Fruit fly (Drosophila melanogaster) whole organism, prepupa: Measurements from ENCODE around the gene CG11878.

Experiments
- Blimp-1 ChIP-seq: fragments of 200-800 bp; sonication (Bioruptor generic); optimal IDR thresholded peaks from 3 replicates; lab custom pipeline; 2017; ENCODE audit warnings: missing biosample characterization, missing genetic modification characterization, mild to moderate bottlenecking, moderate library complexity, missing genetic modification reagents
- CG11294 ChIP-seq: fragments of 200-800 bp; sonication (Bioruptor generic); IDR thresholded peaks from 2 replicates; pipeline ENCODE4 v1.3.6; 2022; ENCODE audit warnings: missing biosample characterization, missing genetic modification characterization
- CG11902 ChIP-seq: fragments of 200-800 bp; sonication (Bioruptor generic); optimal IDR thresholded peaks from 3 replicates; lab custom pipeline; 2016; ENCODE audit warnings: missing biosample characterization, missing genetic modification characterization
- CG15336 ChIP-seq: fragments of 200-800 bp; sonication (Bioruptor generic); IDR thresholded peaks from 2 replicates; pipeline ENCODE4 v1.3.6; 2022; ENCODE audit warnings: missing biosample characterization, missing genetic modification characterization
- CG1621 ChIP-seq: fragments of 200-800 bp; sonication (Bioruptor generic); optimal IDR thresholded peaks from 3 replicates; lab custom pipeline; 2018; ENCODE audit warnings: missing biosample characterization, mild to moderate bottlenecking, missing genetic modification characterization
- CG16779 ChIP-seq: fragments of 200-800 bp; sonication (Bioruptor generic); optimal IDR thresholded peaks from 3 replicates; lab custom pipeline; 2017; ENCODE audit warnings: missing biosample characterization, mild to moderate bottlenecking, missing genetic modification characterization
- CG34406 ChIP-seq: fragments of 200-800 bp; sonication (Bioruptor generic); optimal IDR thresholded peaks from 3 replicates; lab custom pipeline; 2016; ENCODE audit warnings: missing biosample characterization, missing genetic modification characterization
- CG3919 ChIP-seq: fragments of 200-800 bp; sonication (Bioruptor generic); optimal IDR thresholded peaks from 3 replicates; lab custom pipeline; 2016; ENCODE audit warnings: missing biosample characterization, missing genetic modification characterization
- CG6276 ChIP-seq: fragments of 200-800 bp; sonication (Bioruptor generic); optimal IDR thresholded peaks from 2 replicates; lab custom pipeline; 2017; ENCODE audit warnings: missing biosample characterization, mild to moderate bottlenecking, missing genetic modification characterization
- CG6854 ChIP-seq: fragments of 200-800 bp; sonication (Bioruptor generic); optimal IDR thresholded peaks from 2 replicates; lab custom pipeline; 2017; ENCODE audit warnings: missing biosample characterization, mild to moderate bottlenecking, missing genetic modification characterization
- CG7368 ChIP-seq: fragments of 200-800 bp; sonication (Bioruptor generic); optimal IDR thresholded peaks from 3 replicates; lab custom pipeline; 2016; ENCODE audit warnings: missing biosample characterization, missing genetic modification characterization
- CG8319 ChIP-seq: fragments of 200-800 bp; sonication (Bioruptor generic); optimal IDR thresholded peaks from 3 replicates; lab custom pipeline; 2016; ENCODE audit warnings: missing biosample characterization, missing genetic modification characterization
- CG9139 ChIP-seq: fragments of 200-800 bp; sonication (Bioruptor generic); optimal IDR thresholded peaks from 3 replicates; lab custom pipeline; 2017; ENCODE audit warnings: missing biosample characterization, mild to moderate bottlenecking, missing genetic modification characterization
- Eip78C ChIP-seq: fragments of 200-800 bp; sonication (Bioruptor generic); peaks from one replicate; lab custom pipeline; 2016; ENCODE audit warnings: missing biosample characterization, missing genetic modification characterization
- Eip93F ChIP-seq: fragments of 200-800 bp; sonication (Bioruptor generic); optimal IDR thresholded peaks from 2 replicates; lab custom pipeline; 2016; ENCODE audit warnings: missing biosample characterization, mild to moderate bottlenecking, missing genetic modification characterization
- Ets21C ChIP-seq: fragments of 200-800 bp; sonication (Bioruptor generic); optimal IDR thresholded peaks from 3 replicates; lab custom pipeline; 2016; ENCODE audit warnings: missing biosample characterization, missing genetic modification characterization
- Gug ChIP-seq: fragments of 200-800 bp; sonication (Bioruptor generic); IDR thresholded peaks from 2 replicates; pipeline ENCODE4 v1.3.6; 2022; ENCODE audit warnings: missing biosample characterization, missing genetic modification characterization
- Hr39 ChIP-seq: fragments of 200-800 bp; sonication (Bioruptor generic); optimal IDR thresholded peaks from 2 replicates; lab custom pipeline; 2016; ENCODE audit warnings: missing biosample characterization, missing genetic modification characterization
- Lpt ChIP-seq: fragments of 200-800 bp; sonication (Bioruptor generic); optimal IDR thresholded peaks from 3 replicates; lab custom pipeline; 2016; ENCODE audit warnings: missing biosample characterization, missing genetic modification characterization
- Met ChIP-seq: fragments of 200-800 bp; sonication (Bioruptor generic); optimal IDR thresholded peaks from 3 replicates; lab custom pipeline; 2016; ENCODE audit warnings: missing biosample characterization, missing genetic modification characterization
- Smox ChIP-seq: fragments of 200-800 bp; sonication (Bioruptor generic); optimal IDR thresholded peaks from 3 replicates; lab custom pipeline; 2016; ENCODE audit warnings: missing biosample characterization, missing genetic modification characterization
- Sox102F ChIP-seq: fragments of 200-800 bp; sonication (Bioruptor generic); optimal IDR thresholded peaks from 2 replicates; lab custom pipeline; 2016; ENCODE audit warnings: missing biosample characterization, mild to moderate bottlenecking, missing genetic modification characterization
- Sox14 ChIP-seq: fragments of 200-800 bp; sonication (Bioruptor generic); optimal IDR thresholded peaks from 3 replicates; lab custom pipeline; 2016; ENCODE audit warnings: missing biosample characterization, missing genetic modification characterization
- acj6 ChIP-seq: fragments of 200-800 bp; sonication (Bioruptor generic); optimal IDR thresholded peaks from 3 replicates; lab custom pipeline; 2016; ENCODE audit warnings: missing biosample characterization, missing genetic modification characterization
- dac ChIP-seq: fragments of 200-800 bp; sonication (Bioruptor generic); optimal IDR thresholded peaks from 2 replicates; lab custom pipeline; 2017; ENCODE audit warnings: missing biosample characterization, mild to moderate bottlenecking, missing genetic modification characterization
- dsx ChIP-seq: fragments of 200-800 bp; optimal IDR thresholded peaks from 3 replicates; lab custom pipeline; 2019; ENCODE audit warnings: missing biosample characterization, mild to moderate bottlenecking, missing genetic modification characterization, moderate library complexity; ENCODE audit not compliant: poor library complexity, severe bottlenecking
- fd59A ChIP-seq: fragments of 200-800 bp; sonication (Bioruptor generic); optimal IDR thresholded peaks from 2 replicates; lab custom pipeline; 2017; ENCODE audit warnings: missing biosample characterization, mild to moderate bottlenecking, missing genetic modification characterization, missing genetic modification reagents
- fkh ChIP-seq: fragments of 200-800 bp; sonication (Bioruptor generic); optimal IDR thresholded peaks from 3 replicates; lab custom pipeline; 2017; ENCODE audit warnings: missing biosample characterization, mild to moderate bottlenecking, missing genetic modification characterization, moderate library complexity
- net ChIP-seq: fragments of 200-800 bp; sonication (Bioruptor generic); optimal IDR thresholded peaks from 3 replicates; lab custom pipeline; 2016; ENCODE audit warnings: missing biosample characterization, missing genetic modification characterization
- spab ChIP-seq: fragments of 200-800 bp; sonication (Bioruptor generic); optimal IDR thresholded peaks from 2 replicates; lab custom pipeline; 2017; ENCODE audit warnings: missing biosample characterization, mild to moderate bottlenecking, missing genetic modification characterization, missing genetic modification reagents
- svp ChIP-seq: fragments of 200-800 bp; sonication (Bioruptor generic); peaks from one replicate; lab custom pipeline; 2016; ENCODE audit warnings: missing biosample characterization, missing genetic modification characterization
- vri ChIP-seq: fragments of 200-800 bp; sonication (Bioruptor generic); optimal IDR thresholded peaks from 3 replicates; lab custom pipeline; 2016; ENCODE audit warnings: missing biosample characterization, mild to moderate bottlenecking, missing genetic modification characterization

CG11878 gene

dm6 chr3R:25305822-25306544 is 32.3 kb downstream of the CG11878 start:
- peak; percentile 56 for TF ChIP-seq fkh (GFP tag; lab: Kevin White, UChicago)
- TF ChIP-seq Eip78C (GFP tag; lab: Kevin White, UChicago): no peak
- peak; percentile 26 for TF ChIP-seq vri (GFP tag; lab: Kevin White, UChicago)
- TF ChIP-seq Eip93F (GFP tag; lab: Kevin White, UChicago): no peak

- no peak for TF ChIP-seq CG1621 (tag; lab: Kevin White, UChicago)
- TF ChIP-seq dsx (GFP tag; lab: Kevin White, UChicago): no peak
- TF ChIP-seq fd59A (GFP tag; lab: Kevin White, UChicago): no peak
- no peak for TF ChIP-seq CG16779
- no peak for TF ChIP-seq Sox14 (GFP tag; lab: Kevin White, UChicago)
- no peak for TF ChIP-seq dac (GFP tag; lab: Kevin White, UChicago)
- no peak for TF ChIP-seq CG15336 (GFP tag; lab: Robert Waterston, UW)
- TF ChIP-seq Sox102F: no peak
- no peak for TF ChIP-seq Gug (GFP tag; lab: Robert Waterston, UW)
- no peak for TF ChIP-seq Hr39 (GFP tag; lab: Kevin White, UChicago)
- no peak for TF ChIP-seq spab
- TF ChIP-seq, all 60 proteins: peak for 0
Measured at dm6 chr3R:25308228-25308627, 34.6 kb downstream of the CG11878 start, which contains the start of gene CG10550. Gene CG10550, minus strand, starts transcription at chr3R:25308391.

- TF ChIP-seq CG34406 (GFP tag; lab: Kevin White, UChicago): no peak
- peak; percentile 9 for TF ChIP-seq vri (GFP tag; lab: Kevin White, UChicago)
Measured at dm6 chr3R:25309175-25309574, 35.5 kb downstream of the CG11878 start.

dm6 chr3R:25310843-25311242 is 37.2 kb downstream of the CG11878 start, which contains the start of gene CG31099:
Gene CG31099, minus strand, starts transcription at chr3R:25310943.
- TF ChIP-seq CG6276 (GFP tag; lab: Kevin White, UChicago) (no peak), CG16779 (no peak), CG11294 (GFP tag; lab: Robert Waterston, UW) (no peak), CG6854 (GFP tag; lab: Kevin White, UChicago) (no peak), Ets21C (GFP tag; lab: Kevin White, UChicago) (no peak), svp (GFP tag; lab: Kevin White, UChicago) (no peak), CG1621 (tag; lab: Kevin White, UChicago) (no peak), Smox (no peak), Blimp-1 (no peak), dac (GFP tag; lab: Kevin White, UChicago) (no peak), net (GFP tag; lab: Kevin White, UChicago) (no peak), spab (no peak), CG9139 (GFP tag; lab: Kevin White, UChicago) (no peak), acj6 (GFP tag; lab: Kevin White, UChicago) (no peak), CG15336 (GFP tag; lab: Robert Waterston, UW) (no peak), CG8319 (no peak), Sox102F (no peak), Eip93F (GFP tag; lab: Kevin White, UChicago) (no peak), CG3919 (no peak), CG11902 (GFP tag; lab: Kevin White, UChicago) (no peak)

- TF ChIP-seq dsx (GFP tag; lab: Kevin White, UChicago): no peak
- TF ChIP-seq Smox: no peak
- no peak for TF ChIP-seq CG7368
- TF ChIP-seq Hr39 (GFP tag; lab: Kevin White, UChicago): no peak
- TF ChIP-seq Met (GFP tag; lab: Kevin White, UChicago): no peak
- no peak for TF ChIP-seq Sox14 (GFP tag; lab: Kevin White, UChicago)
- TF ChIP-seq acj6 (GFP tag; lab: Kevin White, UChicago): no peak
- no peak for TF ChIP-seq Eip78C (GFP tag; lab: Kevin White, UChicago)
- TF ChIP-seq spab: no peak
- no peak for TF ChIP-seq svp (GFP tag; lab: Kevin White, UChicago)
- no peak for TF ChIP-seq Lpt (GFP tag; lab: Kevin White, UChicago)
- no peak for TF ChIP-seq fd59A (GFP tag; lab: Kevin White, UChicago)
Measured at dm6 chr3R:25312583-25312982, 38.9 kb downstream of the CG11878 start.
